Worm (Caenorhabditis elegans): ENCODE measurements around the gene C09G1.5.

- TF ChIP-seq sptf-1 (tag; optimal IDR thresholded peaks at IDR 0.05) (no peak), nhr-237 (tag; optimal IDR thresholded peaks at IDR 0.05) (no peak), blmp-1 (tag; optimal IDR thresholded peaks at IDR 0.05) (no peak), ztf-11 (tag; optimal IDR thresholded peaks at IDR 0.05) (no peak), snpc-4 (tag; optimal IDR thresholded peaks at IDR 0.05) (no peak), lsy-2 (tag; optimal IDR thresholded peaks at IDR 0.05) (no peak), unc-62 (GFP tag; optimal IDR thresholded peaks at IDR 0.05) (no peak), elt-3 (tag; optimal IDR thresholded peaks at IDR 0.05) (no peak), nhr-12 (tag; optimal IDR thresholded peaks at IDR 0.05) (no peak), nhr-76 (tag; optimal IDR thresholded peaks at IDR 0.05) (no peak), ceh-83 (GFP tag; optimal IDR thresholded peaks at IDR 0.05) (no peak), bed-3 (GFP tag; optimal IDR thresholded peaks at IDR 0.05) (no peak), elt-1 (tag; optimal IDR thresholded peaks at IDR 0.05; ENCODE audit: borderline replicate concordance, insufficient read depth) (no peak)
These were observed 5.8 kb upstream of the C09G1.5 start for ce11 chrX:15953086-15953485.

Measured in whole organism, mixed stage, embryonic.